Worm (Caenorhabditis elegans) whole organism, young adult: Measurements from ENCODE around the gene B0310.2.

Experiments
- B0019.2 ChIP-seq: fragments of 200-800 bp; sonication (Bioruptor generic); conservative IDR thresholded peaks from 2 replicates; pipeline ENCODE4 v1.3.6; 2022; ENCODE audit warnings: missing genetic modification reagents, missing genetic modification characterization, missing compliant biosample characterization
- B0336.3 ChIP-seq: fragments of 200-800 bp; sonication (Bioruptor generic); IDR thresholded peaks from 2 replicates; pipeline ENCODE4 v1.3.6; 2022; ENCODE audit warnings: missing genetic modification characterization, missing compliant biosample characterization
- D2030.7 ChIP-seq: fragments of 200-800 bp; sonication (Bioruptor generic); IDR thresholded peaks from 2 replicates; pipeline ENCODE4 v1.3.6; 2022; ENCODE audit warnings: missing genetic modification reagents, missing genetic modification characterization, missing compliant biosample characterization
- F23B12.7 ChIP-seq: sonication (generic microtip); optimal IDR thresholded peaks from 2 replicates; lab custom pipeline; 2017; ENCODE audit warnings: missing genetic modification characterization, mild to moderate bottlenecking, missing compliant biosample characterization, antibody characterized with exemption, moderate library complexity; ENCODE audit not compliant: insufficient read depth
- F33H1.4 ChIP-seq: fragments of 200-800 bp; sonication (Bioruptor generic); IDR thresholded peaks from 2 replicates; pipeline ENCODE4 v1.3.6; 2022; ENCODE audit warnings: missing genetic modification reagents, missing genetic modification characterization, missing compliant biosample characterization
- F37B4.10 ChIP-seq: fragments of 200-800 bp; sonication (Bioruptor generic); IDR thresholded peaks from 2 replicates; pipeline ENCODE4 v1.3.6; 2022; ENCODE audit warnings: missing genetic modification characterization, missing compliant biosample characterization
- F49E8.2 ChIP-seq: sonication (generic microtip); optimal IDR thresholded peaks from 3 replicates; lab custom pipeline; 2017; ENCODE audit warnings: missing genetic modification characterization, mild to moderate bottlenecking, missing compliant biosample characterization, antibody characterized with exemption, moderate library complexity; ENCODE audit not compliant: insufficient read depth
- F55B11.4 ChIP-seq: sonication (generic microtip); optimal IDR thresholded peaks from 2 replicates; lab custom pipeline; 2016; ENCODE audit warnings: missing compliant biosample characterization, missing genetic modification characterization, borderline replicate concordance; ENCODE audit not compliant: insufficient read depth
- K12H6.12 ChIP-seq: fragments of 200-800 bp; sonication (Bioruptor generic); optimal IDR thresholded peaks from 2 replicates; lab custom pipeline; 2018; ENCODE audit warnings: mild to moderate bottlenecking, missing genetic modification characterization, missing compliant biosample characterization
- Y53G8AR.9 ChIP-seq: fragments of 200-800 bp; sonication (Bioruptor generic); conservative IDR thresholded peaks from 2 replicates; pipeline ENCODE4 v1.3.6; 2022; ENCODE audit warnings: missing genetic modification reagents, missing genetic modification characterization, missing compliant biosample characterization
- Y79H2A.3 ChIP-seq: fragments of 200-800 bp; sonication (Bioruptor generic); conservative IDR thresholded peaks from 2 replicates; pipeline ENCODE4 v1.3.6; 2022; ENCODE audit warnings: missing genetic modification reagents, missing genetic modification characterization, missing compliant biosample characterization
- ZK185.1 ChIP-seq: sonication (generic microtip); optimal IDR thresholded peaks from 2 replicates; lab custom pipeline; 2016; ENCODE audit warnings: mild to moderate bottlenecking, missing genetic modification characterization, missing compliant biosample characterization; ENCODE audit not compliant: poor library complexity, severe bottlenecking
- atf-7 ChIP-seq: sonication (generic microtip); optimal IDR thresholded peaks from 2 replicates; lab custom pipeline; 2017; ENCODE audit warnings: mild to moderate bottlenecking, missing genetic modification characterization, missing compliant biosample characterization
- athp-1 ChIP-seq: sonication (generic microtip); optimal IDR thresholded peaks from 2 replicates; lab custom pipeline; 2017; ENCODE audit warnings: mild to moderate bottlenecking, missing genetic modification characterization, missing compliant biosample characterization
- cebp-2 ChIP-seq: fragments of 200-800 bp; sonication (Bioruptor generic); IDR thresholded peaks from 2 replicates; pipeline ENCODE4 v1.3.6; 2022; ENCODE audit warnings: missing genetic modification characterization, missing compliant biosample characterization
- ceh-100 ChIP-seq: fragments of 200-800 bp; sonication (Bioruptor generic); IDR thresholded peaks from 2 replicates; pipeline ENCODE4 v1.3.6; 2022; ENCODE audit warnings: missing genetic modification reagents, missing genetic modification characterization, missing compliant biosample characterization
- ceh-40 ChIP-seq: fragments of 200-800 bp; sonication (Bioruptor generic); IDR thresholded peaks from 2 replicates; pipeline ENCODE4 v1.3.6; 2022; ENCODE audit warnings: missing genetic modification characterization, missing compliant biosample characterization
- ceh-58 ChIP-seq: fragments of 200-800 bp; sonication (Bioruptor generic); IDR thresholded peaks from 2 replicates; pipeline ENCODE4 v1.3.6; 2022; ENCODE audit warnings: missing genetic modification characterization, missing compliant biosample characterization
- ceh-79 ChIP-seq: sonication (generic microtip); optimal IDR thresholded peaks from 2 replicates; lab custom pipeline; 2017; ENCODE audit warnings: mild to moderate bottlenecking, missing genetic modification characterization, missing compliant biosample characterization
- ceh-91 ChIP-seq: fragments of 200-800 bp; sonication (Bioruptor generic); IDR thresholded peaks from 2 replicates; pipeline ENCODE4 v1.3.6; 2022; ENCODE audit warnings: missing genetic modification reagents, missing genetic modification characterization, missing compliant biosample characterization
- die-1 ChIP-seq: sonication (generic microtip); optimal IDR thresholded peaks from 2 replicates; lab custom pipeline; 2016; ENCODE audit warnings: missing genotype, mild to moderate bottlenecking, missing genetic modification characterization, missing compliant biosample characterization
- efl-1 ChIP-seq: fragments of 150-350 bp; optimal IDR thresholded peaks from 2 replicates; lab custom pipeline; 2014; ENCODE audit warnings: missing biosample characterization, missing genetic modification reagents, missing genetic modification characterization
- egrh-3 ChIP-seq: fragments of 200-800 bp; sonication (Bioruptor generic); IDR thresholded peaks from 2 replicates; pipeline ENCODE4 v1.3.6; 2022; ENCODE audit warnings: missing genetic modification reagents, missing genetic modification characterization, missing compliant biosample characterization
- ets-4 ChIP-seq: fragments of 200-800 bp; sonication (Bioruptor generic); optimal IDR thresholded peaks from 2 replicates; lab custom pipeline; 2018; ENCODE audit warnings: mild to moderate bottlenecking, missing genetic modification characterization, missing compliant biosample characterization
- gei-17 ChIP-seq: fragments of 200-800 bp; sonication (Bioruptor generic); optimal IDR thresholded peaks from 2 replicates; lab custom pipeline; 2018; ENCODE audit warnings: mild to moderate bottlenecking, missing genetic modification characterization, missing compliant biosample characterization
- hlh-26 ChIP-seq: fragments of 200-800 bp; sonication (Bioruptor generic); conservative IDR thresholded peaks from 2 replicates; pipeline ENCODE4 v1.3.6; 2022; ENCODE audit warnings: missing genetic modification reagents, missing genetic modification characterization, missing compliant biosample characterization
- lag-1 ChIP-seq: fragments of 200-800 bp; sonication (Bioruptor generic); IDR thresholded peaks from 2 replicates; pipeline ENCODE4 v1.3.6; 2022; ENCODE audit warnings: missing genetic modification reagents, missing genetic modification characterization, missing compliant biosample characterization
- let-607 ChIP-seq, 2 experiments: fragments of 200-800 bp in 1 of 2; sonication (Bioruptor generic) in 1 of 2; sonication (generic microtip) in 1 of 2; optimal IDR thresholded peaks; 2 replicates each; lab custom pipeline; 2016 to 2018; ENCODE audit warnings: mild to moderate bottlenecking in 2 of 2, missing compliant biosample characterization in 2 of 2, missing genetic modification characterization in 2 of 2, moderate library complexity in 2 of 2, missing genotype in 1 of 2
- lin-26 ChIP-seq: fragments of 200-800 bp; sonication (Bioruptor generic); IDR thresholded peaks from 2 replicates; pipeline ENCODE4 v1.3.6; 2022; ENCODE audit warnings: missing genetic modification reagents, missing genetic modification characterization, missing compliant biosample characterization
- lir-1 ChIP-seq: fragments of 200-800 bp; sonication (Bioruptor generic); conservative IDR thresholded peaks from 2 replicates; pipeline ENCODE4 v1.3.6; 2022; ENCODE audit warnings: missing genetic modification reagents, missing genetic modification characterization, missing compliant biosample characterization
- madf-10 ChIP-seq: sonication (generic microtip); optimal IDR thresholded peaks from 2 replicates; lab custom pipeline; 2016; ENCODE audit warnings: mild to moderate bottlenecking, missing genetic modification characterization, missing compliant biosample characterization
- madf-3 ChIP-seq: fragments of 200-800 bp; sonication (Bioruptor generic); IDR thresholded peaks from 2 replicates; pipeline ENCODE4 v1.3.6; 2022; ENCODE audit warnings: missing genetic modification reagents, missing genetic modification characterization, missing compliant biosample characterization
- madf-6 ChIP-seq: fragments of 200-800 bp; sonication (Bioruptor generic); IDR thresholded peaks from 2 replicates; pipeline ENCODE4 v1.3.6; 2022; ENCODE audit warnings: missing genetic modification reagents, missing genetic modification characterization, missing compliant biosample characterization
- mcd-1 ChIP-seq: fragments of 200-800 bp; sonication (Bioruptor generic); IDR thresholded peaks from 2 replicates; pipeline ENCODE4 v1.3.6; 2022; ENCODE audit warnings: missing genetic modification reagents, missing genetic modification characterization, missing compliant biosample characterization
- mxl-1 ChIP-seq: sonication (generic microtip); optimal IDR thresholded peaks from 2 replicates; lab custom pipeline; 2016; ENCODE audit warnings: missing genetic modification characterization, missing compliant biosample characterization
- nhr-120 ChIP-seq: fragments of 200-800 bp; sonication (Bioruptor generic); IDR thresholded peaks from 2 replicates; pipeline ENCODE4 v1.3.6; 2022; ENCODE audit warnings: missing genetic modification characterization, missing compliant biosample characterization
- nhr-90 ChIP-seq: sonication (generic microtip); optimal IDR thresholded peaks from 2 replicates; lab custom pipeline; 2016; ENCODE audit warnings: missing genotype, mild to moderate bottlenecking, missing genetic modification characterization, missing compliant biosample characterization
- rcor-1 ChIP-seq: fragments of 200-800 bp; sonication (Bioruptor generic); IDR thresholded peaks from 2 replicates; pipeline ENCODE4 v1.3.6; 2022; ENCODE audit warnings: missing genetic modification reagents, missing genetic modification characterization, missing compliant biosample characterization
- snpc-1.1 ChIP-seq: sonication (generic microtip); optimal IDR thresholded peaks from 2 replicates; lab custom pipeline; 2017; ENCODE audit warnings: missing genetic modification characterization, mild to moderate bottlenecking, missing compliant biosample characterization, antibody characterized with exemption, moderate library complexity, missing genotype, missing genetic modification reagents; ENCODE audit not compliant: insufficient read depth
- snpc-3.4 ChIP-seq: sonication (generic microtip); optimal IDR thresholded peaks from 2 replicates; lab custom pipeline; 2017; ENCODE audit warnings: missing genetic modification characterization, mild to moderate bottlenecking, missing compliant biosample characterization, antibody characterized with exemption, moderate library complexity, missing genotype, missing genetic modification reagents
- snpc-4 ChIP-seq, 5 experiments: fragments of 150-350 bp in 1 of 5; sonication (generic microtip) in 4 of 5; optimal IDR thresholded peaks; 2 replicates each; lab custom pipeline; 2014 to 2018; ENCODE audit warnings: missing genetic modification characterization in 5 of 5, missing biosample characterization in 3 of 5, antibody characterized with exemption in 2 of 5, mild to moderate bottlenecking in 2 of 5, missing compliant biosample characterization in 2 of 5, missing genotype in 2 of 5, moderate library complexity in 2 of 5, missing genetic modification reagents in 1 of 5
- somi-1 ChIP-seq: fragments of 200-800 bp; sonication (Bioruptor generic); optimal IDR thresholded peaks from 2 replicates; lab custom pipeline; 2018; ENCODE audit warnings: mild to moderate bottlenecking, missing genetic modification characterization, missing compliant biosample characterization
- unc-130 ChIP-seq: sonication (generic microtip); optimal IDR thresholded peaks from 2 replicates; lab custom pipeline; 2016; ENCODE audit warnings: missing genetic modification reagents, missing genetic modification characterization, missing compliant biosample characterization
- unc-62 ChIP-seq: fragments of 150-350 bp; optimal IDR thresholded peaks from 2 replicates; lab custom pipeline; 2014; ENCODE audit warnings: missing biosample characterization, missing genetic modification reagents, missing genetic modification characterization
- ztf-18 ChIP-seq: sonication (generic microtip); optimal IDR thresholded peaks from 2 replicates; lab custom pipeline; 2016; ENCODE audit warnings: missing genotype, mild to moderate bottlenecking, missing genetic modification characterization, missing compliant biosample characterization
- ztf-22 ChIP-seq: fragments of 200-800 bp; sonication (Bioruptor generic); optimal IDR thresholded peaks from 2 replicates; lab custom pipeline; 2018; ENCODE audit warnings: mild to moderate bottlenecking, missing genetic modification characterization, moderate library complexity, missing compliant biosample characterization
- ztf-26 ChIP-seq: sonication (generic microtip); optimal IDR thresholded peaks from 2 replicates; lab custom pipeline; 2017; ENCODE audit warnings: missing genetic modification characterization, missing compliant biosample characterization
- ztf-28 ChIP-seq: fragments of 200-800 bp; sonication (Bioruptor generic); IDR thresholded peaks from 2 replicates; pipeline ENCODE4 v1.3.6; 2022; ENCODE audit warnings: missing genetic modification reagents, missing genetic modification characterization, missing compliant biosample characterization

The B0310.2 gene

DNA sequence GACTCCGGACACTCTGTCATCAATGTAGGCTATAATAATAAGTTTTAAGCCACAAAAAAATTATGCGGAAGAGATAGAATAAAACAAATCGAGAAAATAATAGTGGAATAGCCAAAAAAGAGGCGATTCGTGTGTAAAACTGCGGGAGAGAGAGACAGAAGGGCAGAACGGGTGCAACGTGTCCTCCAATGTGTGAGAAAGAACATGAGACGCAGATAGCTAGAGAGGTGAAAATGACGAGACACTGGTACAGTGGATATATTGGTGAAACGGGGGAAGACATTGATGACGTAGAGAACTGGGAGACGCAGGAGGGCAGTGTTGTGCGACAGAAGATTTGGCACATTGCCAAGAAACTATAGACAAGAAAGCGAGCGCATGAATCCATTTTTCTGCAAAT is 29.0 kb upstream of the B0310.2 start, which contains the start of gene F28C10.3 (continued):
- TF ChIP-seq ceh-100 = no peak
- no peak for TF ChIP-seq ceh-79 (tag; lab: Kevin White, UChicago)
- TF ChIP-seq ZK185.1 (tag; lab: Kevin White, UChicago) = peak; percentile 38
- no peak for TF ChIP-seq ceh-91
- TF ChIP-seq lir-1 = no peak
- TF ChIP-seq mcd-1 (GFP tag; lab: Robert Waterston, UW) = no peak
- TF ChIP-seq snpc-4 (GFP tag; optimal IDR thresholded peaks at IDR 0.05; lab: Kevin White, UChicago) = no peak
- TF ChIP-seq snpc-4 (tag; optimal IDR thresholded peaks at IDR 0.05; lab: Kevin White, UChicago) = peak in 1 of 4 experiments; percentile 6
- TF ChIP-seq egrh-3 (GFP tag; lab: Robert Waterston, UW) = no peak
- TF ChIP-seq atf-7 (tag; lab: Kevin White, UChicago) = peak; percentile 60
- no peak for TF ChIP-seq ceh-58 (GFP tag; lab: Robert Waterston, UW)
- no peak for TF ChIP-seq D2030.7
- no peak for TF ChIP-seq madf-3 (GFP tag; lab: Robert Waterston, UW)
- TF ChIP-seq cebp-2 (GFP tag; lab: Robert Waterston, UW) = no peak
- TF ChIP-seq ztf-22 (GFP tag; lab: Kevin White, UChicago) = no peak
- peak; percentile 24 for TF ChIP-seq ztf-26 (tag; lab: Kevin White, UChicago)
- TF ChIP-seq athp-1 (tag; lab: Kevin White, UChicago) = no peak
- no peak for TF ChIP-seq mxl-1 (tag; lab: Kevin White, UChicago)
- TF ChIP-seq lin-26 = no peak
- no peak for TF ChIP-seq hlh-26 (GFP tag; lab: Robert Waterston, UW)
- no peak for TF ChIP-seq F49E8.2 (tag; lab: Kevin White, UChicago)
- no peak for TF ChIP-seq Y79H2A.3
- peak; percentile 42 for TF ChIP-seq die-1 (tag; lab: Kevin White, UChicago)
- TF ChIP-seq F33H1.4 = no peak
- no peak for TF ChIP-seq ets-4 (GFP tag; lab: Kevin White, UChicago)
- TF ChIP-seq unc-62 (GFP tag; lab: Kevin White, UChicago) = peak; percentile 5
- no peak for TF ChIP-seq B0019.2 (GFP tag; lab: Robert Waterston, UW)
- TF ChIP-seq F23B12.7 (tag; lab: Kevin White, UChicago) = no peak
- no peak for TF ChIP-seq snpc-3.4 (tag; lab: Kevin White, UChicago)
- peak in 1 of 2 experiments; percentile 22 for TF ChIP-seq let-607 (tag; optimal IDR thresholded peaks at IDR 0.05; lab: Kevin White, UChicago)
- TF ChIP-seq ceh-40 = no peak
- TF ChIP-seq F55B11.4 (tag; lab: Kevin White, UChicago) = no peak
- TF ChIP-seq nhr-120 (GFP tag; lab: Robert Waterston, UW) = no peak
- no peak for TF ChIP-seq efl-1 (GFP tag; lab: Kevin White, UChicago)
- no peak for TF ChIP-seq rcor-1 (GFP tag; lab: Robert Waterston, UW)
- TF ChIP-seq madf-10 = peak; percentile 18
- peak; percentile 43 for TF ChIP-seq gei-17 (GFP tag; lab: Kevin White, UChicago)
- no peak for TF ChIP-seq B0336.3 (GFP tag; lab: Robert Waterston, UW)
- no peak for TF ChIP-seq snpc-1.1 (tag; lab: Kevin White, UChicago)
- TF ChIP-seq K12H6.12 (tag; lab: Kevin White, UChicago) = peak; percentile 56
- no peak for TF ChIP-seq unc-130 (GFP tag; lab: Kevin White, UChicago)
- TF ChIP-seq somi-1 (GFP tag; lab: Kevin White, UChicago) = peak; percentile 18
- TF ChIP-seq nhr-90 (tag; lab: Kevin White, UChicago) = no peak
- TF ChIP-seq lag-1 (GFP tag; lab: Robert Waterston, UW) = no peak
- no peak for TF ChIP-seq Y53G8AR.9 (GFP tag; lab: Robert Waterston, UW)
- TF ChIP-seq ztf-28 (GFP tag; lab: Robert Waterston, UW) = no peak
- no peak for TF ChIP-seq ztf-18
- TF ChIP-seq madf-6 (GFP tag; lab: Robert Waterston, UW) = no peak
- no peak for TF ChIP-seq F37B4.10
